Fruit fly (Drosophila melanogaster): ENCODE data around the gene CG34160.

DNA sequence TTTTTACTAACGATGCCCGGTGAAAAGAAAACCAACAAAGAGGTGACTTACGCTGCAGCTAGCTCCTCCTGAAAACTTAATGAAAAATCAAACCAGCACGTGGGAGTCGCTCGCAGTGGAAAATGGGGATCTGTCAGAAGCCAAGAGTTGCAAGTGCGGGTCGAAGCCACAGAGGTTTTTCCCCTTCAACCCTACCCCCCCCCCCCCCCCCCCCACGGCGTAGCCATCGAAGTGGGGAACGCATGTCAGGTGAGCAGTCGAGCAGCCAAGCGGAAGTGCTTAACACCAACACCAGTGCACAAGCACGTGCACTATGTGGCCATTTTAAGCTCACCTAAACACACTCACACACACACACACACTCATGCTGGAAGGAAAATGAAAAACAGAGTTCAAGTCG, 40.2 kb upstream of the CG34160 start:
- no peak for TF ChIP-seq Eip78C (GFP tag)
- no peak for TF ChIP-seq svp (GFP tag)
